Fruit fly (Drosophila melanogaster) whole organism, adult: Measurements from ENCODE around the gene mbf1.
A peak's percentile ranks its signal among the peaks of the same experiment; 100 is the strongest.

Experiments used
- CG11617 ChIP-seq: fragments of 200-800 bp; sonication (Bioruptor generic); optimal IDR thresholded peaks from 2 replicates; lab custom pipeline; 2017; ENCODE audit warnings: mild to moderate bottlenecking, missing biosample characterization, missing genetic modification reagents, missing genetic modification characterization
- CG12768 ChIP-seq: fragments of 200-800 bp; sonication (Bioruptor generic); optimal IDR thresholded peaks from 2 replicates; lab custom pipeline; 2017; ENCODE audit warnings: missing biosample characterization, missing genetic modification characterization, mild to moderate bottlenecking, moderate library complexity, missing genetic modification reagents
- CG14711 ChIP-seq: fragments of 200-800 bp; sonication (Bioruptor generic); optimal IDR thresholded peaks from 2 replicates; lab custom pipeline; 2018; ENCODE audit warnings: missing biosample characterization, mild to moderate bottlenecking, missing genetic modification characterization, moderate library complexity
- CG1620 ChIP-seq: fragments of 200-800 bp; sonication (Bioruptor generic); optimal IDR thresholded peaks from 2 replicates; lab custom pipeline; 2016; ENCODE audit warnings: missing biosample characterization, missing genetic modification characterization
- CG33017 ChIP-seq: fragments of 200-800 bp; sonication (Bioruptor generic); optimal IDR thresholded peaks from 2 replicates; lab custom pipeline; 2018; ENCODE audit warnings: missing biosample characterization, mild to moderate bottlenecking, missing genetic modification characterization, moderate library complexity
- CG5204 ChIP-seq: fragments of 200-800 bp; sonication (Bioruptor generic); optimal IDR thresholded peaks from 2 replicates; lab custom pipeline; 2016; ENCODE audit warnings: missing biosample characterization, missing genetic modification characterization
- CG7045 ChIP-seq: fragments of 200-800 bp; sonication (Bioruptor generic); optimal IDR thresholded peaks from 2 replicates; lab custom pipeline; 2017; ENCODE audit warnings: missing biosample characterization, mild to moderate bottlenecking, missing genetic modification characterization
- CG7101 ChIP-seq: fragments of 200-800 bp; sonication (Bioruptor generic); optimal IDR thresholded peaks from 2 replicates; lab custom pipeline; 2018; ENCODE audit warnings: missing biosample characterization, mild to moderate bottlenecking, missing genetic modification characterization, moderate library complexity
- Clk ChIP-seq: fragments of 200-800 bp; sonication (Bioruptor generic); optimal IDR thresholded peaks from 2 replicates; lab custom pipeline; 2017; ENCODE audit warnings: missing biosample characterization, missing genetic modification characterization
- Crg-1 ChIP-seq: fragments of 200-800 bp; sonication (Bioruptor generic); optimal IDR thresholded peaks from 2 replicates; lab custom pipeline; 2016; ENCODE audit warnings: missing biosample characterization, missing genetic modification characterization
- Hr96 ChIP-seq: fragments of 200-800 bp; sonication (Bioruptor generic); optimal IDR thresholded peaks from 2 replicates; lab custom pipeline; 2016; ENCODE audit warnings: missing biosample characterization, missing genetic modification characterization
- Mnt ChIP-seq: fragments of 200-800 bp; sonication (Bioruptor generic); optimal IDR thresholded peaks from 2 replicates; lab custom pipeline; 2016; ENCODE audit warnings: missing biosample characterization, mild to moderate bottlenecking, missing genetic modification characterization
- bab1 ChIP-seq: fragments of 200-800 bp; sonication (Bioruptor generic); optimal IDR thresholded peaks from 3 replicates; lab custom pipeline; 2019; ENCODE audit warnings: missing biosample characterization, mild to moderate bottlenecking, missing genetic modification characterization, moderate library complexity
- cic ChIP-seq: fragments of 200-800 bp; sonication (Bioruptor generic); optimal IDR thresholded peaks from 2 replicates; lab custom pipeline; 2017; ENCODE audit warnings: missing biosample characterization, mild to moderate bottlenecking, missing genetic modification characterization, moderate library complexity
- cnc ChIP-seq, 2 experiments: fragments of >200 bp; optimal IDR thresholded peaks; 2 replicates each; lab custom pipeline; 2017
- kay ChIP-seq: fragments of 200-800 bp; sonication (Bioruptor generic); peaks from one replicate; lab custom pipeline; 2016; ENCODE audit warnings: missing biosample characterization, missing genetic modification characterization, borderline replicate concordance
- ovo ChIP-seq: fragments of 200-800 bp; sonication (Bioruptor generic); optimal IDR thresholded peaks from 2 replicates; lab custom pipeline; 2016; ENCODE audit warnings: missing biosample characterization, missing genetic modification characterization
- pad ChIP-seq: fragments of 200-800 bp; sonication (Bioruptor generic); optimal IDR thresholded peaks from 3 replicates; lab custom pipeline; 2017; ENCODE audit warnings: missing biosample characterization, missing genetic modification characterization, mild to moderate bottlenecking, moderate library complexity, missing genetic modification reagents
- tj ChIP-seq: fragments of 200-800 bp; sonication (Bioruptor generic); optimal IDR thresholded peaks from 3 replicates; lab custom pipeline; 2017; ENCODE audit warnings: missing biosample characterization, mild to moderate bottlenecking, missing genetic modification characterization, moderate library complexity
- toe ChIP-seq: fragments of 200-800 bp; sonication (Bioruptor generic); optimal IDR thresholded peaks from 2 replicates; lab custom pipeline; 2016; ENCODE audit warnings: missing biosample characterization, missing genetic modification characterization

Gene mbf1

DNA sequence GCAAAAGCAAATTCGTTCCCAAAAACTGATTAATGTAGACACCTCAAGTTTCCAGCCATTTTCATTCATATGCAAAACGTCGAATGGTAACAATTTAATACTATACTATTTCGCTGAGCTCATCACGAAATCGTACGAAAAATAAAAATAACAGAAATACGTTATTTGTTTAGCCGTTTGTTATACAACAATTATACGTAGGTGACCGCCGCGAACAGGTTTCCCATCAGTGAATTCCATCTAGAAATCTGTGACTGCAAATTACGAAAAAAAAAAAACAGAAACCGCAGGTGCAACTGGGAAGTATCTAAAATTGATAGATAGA is 2.5 kb upstream of the mbf1 start:
- peak; percentile 89 for TF ChIP-seq tj (GFP tag; lab: Kevin White, UChicago)
- no peak for TF ChIP-seq CG1620

DNA sequence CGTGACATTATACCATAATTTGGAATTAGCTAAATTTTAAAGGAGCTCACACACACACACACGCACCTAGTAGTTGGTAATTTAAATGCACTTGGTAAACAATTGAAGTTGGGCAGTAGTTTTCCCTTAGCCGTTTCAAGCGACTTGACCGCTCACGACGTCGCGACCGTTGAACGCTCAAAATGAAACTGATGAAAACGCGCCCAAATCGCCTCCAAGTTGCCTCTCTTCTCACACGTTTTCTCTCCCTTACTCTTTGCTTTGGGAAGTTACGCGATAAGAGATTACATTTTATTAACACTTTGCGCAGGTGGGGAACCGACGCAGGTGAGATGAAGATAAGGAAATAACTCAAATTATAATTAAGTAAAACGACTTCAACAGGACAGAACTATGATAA is 2.0 kb upstream of the mbf1 start:
- TF ChIP-seq toe (no peak), ovo (GFP tag; lab: Kevin White, UChicago) (no peak), CG12768 (GFP tag; lab: Kevin White, UChicago) (peak; percentile 33), pad (GFP tag; lab: Kevin White, UChicago) (peak; percentile 11), kay (peak; percentile 60), Mnt (peak; percentile 22)

DNA sequence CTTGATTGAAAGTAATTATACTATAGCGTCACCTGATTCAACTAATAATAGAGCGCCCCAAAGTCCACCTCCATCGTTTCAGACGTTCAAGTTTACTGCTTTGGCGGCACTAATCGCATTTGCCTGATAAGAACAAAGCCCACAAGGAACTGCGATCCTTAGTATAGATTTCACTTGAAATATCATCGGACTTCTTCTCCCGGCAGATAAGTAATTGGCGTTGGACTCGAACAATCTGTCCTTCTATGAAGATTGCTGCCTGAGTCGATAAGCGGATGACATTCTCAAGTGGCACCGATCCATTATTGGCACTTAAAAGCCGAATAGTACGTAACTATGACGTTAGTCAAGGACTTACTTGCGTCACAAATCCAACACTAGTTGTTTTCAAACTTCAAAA is 1.0 kb upstream of the mbf1 start, which contains the start of gene Mipp1:
Gene Mipp1 (minus strand): TSS at position 101 of the 400 bp plus-strand sequence.
- TF ChIP-seq cic (GFP tag; lab: Kevin White, UChicago) (peak; percentile 8), CG12768 (GFP tag; lab: Kevin White, UChicago) (peak; percentile 3)

DNA sequence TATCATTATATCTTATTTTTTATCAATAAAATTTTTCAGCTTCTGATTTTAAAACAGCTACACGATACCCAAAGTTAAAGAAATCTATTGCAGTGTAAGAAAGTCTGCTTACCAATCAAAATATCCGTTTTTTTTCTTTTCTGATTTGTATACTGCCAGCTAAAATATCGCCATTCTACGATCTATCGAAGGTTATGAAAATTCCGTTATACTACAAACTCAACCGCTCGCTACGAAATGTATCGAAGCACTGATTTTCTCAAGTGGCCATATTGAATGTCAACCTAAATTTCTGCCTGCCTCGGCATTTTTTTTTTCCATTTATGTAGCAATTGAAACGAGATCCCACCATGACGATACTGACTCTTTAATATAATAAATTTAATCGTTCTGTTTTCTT is 5.8 kb downstream of the mbf1 start, which contains the start of gene nxf2:
Gene nxf2 (minus strand): TSS at position 258 of the 400 bp plus-strand sequence.
- no peak for TF ChIP-seq pad (GFP tag; lab: Kevin White, UChicago)
- TF ChIP-seq kay: no peak
- TF ChIP-seq Clk (GFP tag; lab: Kevin White, UChicago): no peak
- TF ChIP-seq bab1 (GFP tag; lab: Kevin White, UChicago): peak; percentile 65
- TF ChIP-seq CG1620: no peak
- no peak for TF ChIP-seq CG7101
- TF ChIP-seq CG11617 (GFP tag; lab: Kevin White, UChicago): no peak
- peak; percentile 98 for TF ChIP-seq tj (GFP tag; lab: Kevin White, UChicago)
- peak; percentile 54 for TF ChIP-seq ovo (GFP tag; lab: Kevin White, UChicago)

DNA sequence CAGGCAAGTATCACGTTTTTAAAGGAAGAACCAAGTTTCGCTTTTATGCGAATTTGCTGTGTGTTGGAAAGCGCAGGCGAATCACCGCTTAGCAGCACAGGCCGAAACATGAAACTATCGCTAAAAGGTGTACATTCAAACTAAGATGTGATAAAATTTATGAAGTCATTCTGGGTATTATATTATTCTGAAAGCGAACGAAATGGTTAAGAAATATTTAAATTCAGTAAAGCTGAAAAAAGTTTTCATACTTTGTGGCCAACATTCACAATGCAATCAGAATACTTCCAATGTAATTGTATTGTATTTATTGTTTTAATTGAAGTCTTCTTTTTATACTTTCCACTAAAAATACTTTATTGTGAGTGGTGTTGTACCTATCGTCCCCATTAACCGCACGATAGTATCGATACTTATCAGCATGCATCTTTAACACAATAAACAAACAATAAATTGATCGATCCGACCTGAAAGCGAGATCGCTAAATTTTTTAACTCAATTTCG is 7.0 kb downstream of the mbf1 start, which contains the start of gene Smn:
Gene Smn (minus strand): TSS at position 347 of the 505 bp plus-strand sequence.
- no peak for TF ChIP-seq cnc (optimal IDR thresholded peaks at IDR 0.05; lab: Kevin White, UChicago)
- TF ChIP-seq pad (GFP tag; lab: Kevin White, UChicago): peak; percentile 69
- TF ChIP-seq CG33017 (tag; lab: Kevin White, UChicago): peak; percentile 54
- peak; percentile 56 for TF ChIP-seq CG1620
- TF ChIP-seq CG14711 (tag; lab: Kevin White, UChicago): peak; percentile 47
- TF ChIP-seq toe: no peak
- TF ChIP-seq Mnt: peak; percentile 49
- peak; percentile 63 for TF ChIP-seq CG11617 (GFP tag; lab: Kevin White, UChicago)
- TF ChIP-seq tj (GFP tag; lab: Kevin White, UChicago): peak; percentile 28
- peak; percentile 28 for TF ChIP-seq CG12768 (GFP tag; lab: Kevin White, UChicago)
- no peak for TF ChIP-seq CG5204 (GFP tag; lab: Kevin White, UChicago)
- no peak for TF ChIP-seq Hr96 (GFP tag; lab: Kevin White, UChicago)
- peak; percentile 4 for TF ChIP-seq Clk (GFP tag; lab: Kevin White, UChicago)
- no peak for TF ChIP-seq kay
- peak; percentile 68 for TF ChIP-seq bab1 (GFP tag; lab: Kevin White, UChicago)
- TF ChIP-seq ovo (GFP tag; lab: Kevin White, UChicago): peak; percentile 34
- no peak for TF ChIP-seq CG7045 (GFP tag; lab: Kevin White, UChicago)
- TF ChIP-seq Crg-1 (GFP tag; lab: Kevin White, UChicago): peak; percentile 82
- no peak for TF ChIP-seq cic (GFP tag; lab: Kevin White, UChicago)
- TF ChIP-seq CG7101: peak; percentile 64

DNA sequence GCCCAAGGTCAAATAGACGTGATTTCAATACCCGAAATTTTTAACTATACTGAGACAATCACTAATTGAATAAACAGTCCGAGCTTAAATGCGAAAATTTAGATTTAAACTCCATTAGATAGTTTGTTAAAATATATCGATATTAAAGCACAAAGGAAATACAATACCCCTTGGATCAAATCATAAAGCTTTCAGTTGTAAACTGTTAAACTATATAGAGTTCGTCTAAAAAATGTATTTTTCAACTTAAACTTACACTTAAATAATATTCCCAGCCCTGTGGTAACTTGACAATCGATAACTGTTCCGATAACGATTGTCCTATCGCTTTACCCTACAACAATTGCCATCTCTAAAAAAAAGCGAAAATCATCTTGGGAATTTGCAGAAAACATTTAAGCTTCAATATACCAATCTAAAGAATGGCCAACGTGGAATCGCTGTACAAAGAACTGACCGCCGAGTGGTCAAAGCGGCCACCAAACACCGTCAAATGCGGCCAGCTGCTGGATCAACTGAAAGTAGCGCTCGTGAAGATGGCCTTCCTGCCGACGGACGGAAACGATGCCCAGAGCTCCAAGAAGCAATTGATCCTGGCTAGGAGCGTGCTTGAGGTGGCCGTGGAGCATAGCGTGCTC is 8.6 kb downstream of the mbf1 start, which contains the start of gene Rpn12:
Gene Rpn12 (plus strand): TSS at position 351 of the 638 bp plus-strand sequence.
- TF ChIP-seq CG11617 (GFP tag; lab: Kevin White, UChicago): peak; percentile 38
- TF ChIP-seq pad (GFP tag; lab: Kevin White, UChicago): peak; percentile 20
- peak; percentile 63 for TF ChIP-seq CG33017 (tag; lab: Kevin White, UChicago)
- TF ChIP-seq CG7101: peak; percentile 62
- TF ChIP-seq cnc (optimal IDR thresholded peaks at IDR 0.05; lab: Kevin White, UChicago): peak in 1 of 2 experiments; percentile 35
- peak; percentile 49 for TF ChIP-seq CG14711 (tag; lab: Kevin White, UChicago)
- peak; percentile 33 for TF ChIP-seq tj (GFP tag; lab: Kevin White, UChicago)
- peak; percentile 61 for TF ChIP-seq bab1 (GFP tag; lab: Kevin White, UChicago)
- no peak for TF ChIP-seq ovo (GFP tag; lab: Kevin White, UChicago)
- peak; percentile 16 for TF ChIP-seq Crg-1 (GFP tag; lab: Kevin White, UChicago)
- TF ChIP-seq CG7045 (GFP tag; lab: Kevin White, UChicago): peak; percentile 41
- TF ChIP-seq CG5204 (GFP tag; lab: Kevin White, UChicago): no peak
- TF ChIP-seq cic (GFP tag; lab: Kevin White, UChicago): no peak
- peak; percentile 2 for TF ChIP-seq CG12768 (GFP tag; lab: Kevin White, UChicago)

DNA sequence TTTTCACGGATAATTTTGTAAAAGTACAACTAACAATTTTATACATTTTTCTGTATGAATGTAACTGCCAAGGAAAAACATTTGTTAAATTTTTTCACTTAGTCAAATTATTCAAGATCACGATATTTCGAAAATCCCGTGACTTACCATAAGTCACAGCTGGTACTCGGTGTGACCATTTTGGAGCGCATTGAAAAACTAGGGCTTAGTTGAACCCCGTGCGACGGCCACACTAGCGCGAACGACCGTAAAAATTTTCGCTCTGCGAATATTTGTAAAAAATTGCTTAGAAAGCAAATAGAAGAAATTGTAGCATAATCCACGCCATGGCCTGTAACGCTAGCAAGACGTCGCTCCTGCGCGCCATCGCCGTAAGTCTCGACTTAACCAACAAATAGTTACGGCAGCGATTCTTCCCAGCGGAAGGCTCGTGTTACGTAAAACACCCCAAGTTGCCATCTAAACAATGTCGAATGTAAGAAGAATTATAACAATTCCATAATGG is 9.9 kb downstream of the mbf1 start, which contains the start of gene UQCR-C2:
Gene UQCR-C2 (plus strand): TSS at position 51 of the 505 bp plus-strand sequence.
- TF ChIP-seq Hr96 (GFP tag; lab: Kevin White, UChicago) (no peak), CG14711 (tag; lab: Kevin White, UChicago) (peak; percentile 30), Clk (GFP tag; lab: Kevin White, UChicago) (no peak), tj (GFP tag; lab: Kevin White, UChicago) (peak; percentile 54), pad (GFP tag; lab: Kevin White, UChicago) (no peak), CG7101 (peak; percentile 54), bab1 (GFP tag; lab: Kevin White, UChicago) (peak; percentile 76), CG11617 (GFP tag; lab: Kevin White, UChicago) (peak; percentile 48), cic (GFP tag; lab: Kevin White, UChicago) (peak; percentile 47), Mnt (peak; percentile 70), Crg-1 (GFP tag; lab: Kevin White, UChicago) (peak; percentile 29), CG33017 (tag; lab: Kevin White, UChicago) (peak; percentile 5), CG1620 (peak; percentile 68), CG5204 (GFP tag; lab: Kevin White, UChicago) (no peak)
